Fruit fly (Drosophila melanogaster) whole organism, embryonic: ENCODE data around the gene CG34313.

ENCODE experiments used
- Bteb2 ChIP-seq: fragments of 200-800 bp; sonication (Bioruptor generic); optimal IDR thresholded peaks from 2 replicates; lab custom pipeline; 2016; ENCODE audit warnings: missing biosample characterization, missing genetic modification characterization
- CG11504 ChIP-seq: fragments of 200-800 bp; sonication (Bioruptor generic); optimal IDR thresholded peaks from 3 replicates; lab custom pipeline; 2019; ENCODE audit warnings: missing biosample characterization, mild to moderate bottlenecking, missing genetic modification characterization, moderate library complexity
- CG12942 ChIP-seq: fragments of 200-800 bp; sonication (Bioruptor generic); optimal IDR thresholded peaks from 3 replicates; lab custom pipeline; 2016; ENCODE audit warnings: missing biosample characterization, missing genetic modification characterization
- CG15696 ChIP-seq: fragments of 200-800 bp; sonication (Bioruptor generic); optimal IDR thresholded peaks from 2 replicates; lab custom pipeline; 2019; ENCODE audit warnings: missing biosample characterization, mild to moderate bottlenecking, missing genetic modification characterization, moderate library complexity
- CG1647 ChIP-seq: fragments of 200-800 bp; sonication (Bioruptor generic); optimal IDR thresholded peaks from 3 replicates; lab custom pipeline; 2016; ENCODE audit warnings: missing biosample characterization, missing genetic modification characterization
- CG17829 ChIP-seq: fragments of 200-800 bp; optimal IDR thresholded peaks from 2 replicates; lab custom pipeline; 2019; ENCODE audit warnings: missing biosample characterization, mild to moderate bottlenecking, missing genetic modification characterization, moderate library complexity
- CG1792 ChIP-seq: fragments of 200-800 bp; sonication (Bioruptor generic); optimal IDR thresholded peaks from 2 replicates; lab custom pipeline; 2016; ENCODE audit warnings: missing biosample characterization, missing genetic modification characterization
- CG18262 ChIP-seq: fragments of 200-800 bp; optimal IDR thresholded peaks from 3 replicates; lab custom pipeline; 2019; ENCODE audit warnings: missing biosample characterization, mild to moderate bottlenecking, missing genetic modification characterization, moderate library complexity
- CG2116 ChIP-seq: fragments of 200-800 bp; sonication (Bioruptor generic); optimal IDR thresholded peaks from 3 replicates; lab custom pipeline; 2018; ENCODE audit warnings: missing biosample characterization, mild to moderate bottlenecking, missing genetic modification characterization
- CG4282 ChIP-seq: fragments of 200-800 bp; sonication (Bioruptor generic); optimal IDR thresholded peaks from 2 replicates; lab custom pipeline; 2016; ENCODE audit warnings: missing biosample characterization, missing genetic modification characterization
- CG6765 ChIP-seq: fragments of 200-800 bp; sonication (Bioruptor generic); optimal IDR thresholded peaks from 3 replicates; lab custom pipeline; 2017; ENCODE audit warnings: missing biosample characterization, mild to moderate bottlenecking, missing genetic modification characterization
- E2f2 ChIP-seq: fragments of 200-800 bp; sonication (Bioruptor generic); IDR thresholded peaks from 2 replicates; pipeline ENCODE4 v1.3.6; 2022; ENCODE audit warnings: missing biosample characterization, missing genetic modification characterization
- Hr39 ChIP-seq: fragments of >200 bp; optimal IDR thresholded peaks from 2 replicates; lab custom pipeline; 2017
- Nf-YC ChIP-seq: fragments of 200-800 bp; optimal IDR thresholded peaks from 3 replicates; lab custom pipeline; 2019; ENCODE audit warnings: missing biosample characterization, mild to moderate bottlenecking, missing genetic modification characterization, moderate library complexity
- Pdp1 ChIP-seq, 2 experiments: fragments of 200-800 bp; sonication (Bioruptor generic); optimal IDR thresholded peaks; 3 replicates each; lab custom pipeline; 2016; ENCODE audit warnings: missing biosample characterization in 2 of 2, missing genetic modification characterization in 2 of 2, mild to moderate bottlenecking in 1 of 2, moderate library complexity in 1 of 2
- Poxn ChIP-seq: fragments of 200-800 bp; sonication (Bioruptor generic); IDR thresholded peaks from 2 replicates; pipeline ENCODE4 v1.3.6; 2022; ENCODE audit warnings: missing biosample characterization, missing genetic modification characterization
- Tbp ChIP-seq: fragments of >200 bp; optimal IDR thresholded peaks from 2 replicates; lab custom pipeline; 2018; ENCODE audit warnings: missing biosample characterization, missing genetic modification characterization
- YL-1 ChIP-seq: fragments of 200-800 bp; sonication (Bioruptor generic); optimal IDR thresholded peaks from 3 replicates; lab custom pipeline; 2017; ENCODE audit warnings: missing biosample characterization, mild to moderate bottlenecking, missing genetic modification characterization
- al ChIP-seq: fragments of 200-800 bp; sonication (Bioruptor generic); IDR thresholded peaks from 2 replicates; pipeline ENCODE4 v1.3.6; 2022; ENCODE audit warnings: missing biosample characterization, missing genetic modification characterization
- az2 ChIP-seq: fragments of 200-800 bp; sonication (Bioruptor generic); optimal IDR thresholded peaks from 3 replicates; lab custom pipeline; 2016; ENCODE audit warnings: missing biosample characterization, missing genetic modification characterization
- bcd ChIP-seq: fragments of 200-800 bp; sonication (Bioruptor generic); optimal IDR thresholded peaks from 2 replicates; lab custom pipeline; 2017; ENCODE audit warnings: missing biosample characterization, mild to moderate bottlenecking, missing genetic modification characterization
- cas ChIP-seq: fragments of 200-800 bp; sonication (Bioruptor generic); IDR thresholded peaks from 2 replicates; pipeline ENCODE4 v1.3.6; 2022; ENCODE audit warnings: missing biosample characterization, missing genetic modification characterization
- caup ChIP-seq: fragments of 200-800 bp; sonication (Bioruptor generic); optimal IDR thresholded peaks from 3 replicates; lab custom pipeline; 2017; ENCODE audit warnings: missing biosample characterization, mild to moderate bottlenecking, missing genetic modification characterization, moderate library complexity; ENCODE audit not compliant: severe bottlenecking
- cg ChIP-seq: fragments of 200-800 bp; sonication (Bioruptor generic); optimal IDR thresholded peaks from 3 replicates; lab custom pipeline; 2019; ENCODE audit warnings: missing biosample characterization, mild to moderate bottlenecking, missing genetic modification characterization, moderate library complexity
- chinmo ChIP-seq: fragments of 200-800 bp; sonication (Bioruptor generic); IDR thresholded peaks from 4 replicates; pipeline ENCODE4 v1.3.6; 2022; ENCODE audit warnings: missing biosample characterization, missing genetic modification characterization; ENCODE audit not compliant: partially characterized antibody
- crc ChIP-seq: fragments of 200-800 bp; sonication (Bioruptor generic); optimal IDR thresholded peaks from 2 replicates; lab custom pipeline; 2016; ENCODE audit warnings: missing biosample characterization, missing genetic modification characterization
- da ChIP-seq: fragments of 200-800 bp; sonication (Bioruptor generic); optimal IDR thresholded peaks from 2 replicates; lab custom pipeline; 2016; ENCODE audit warnings: missing biosample characterization, missing genetic modification characterization
- dpn ChIP-seq, 2 experiments: fragments of 200-800 bp; sonication (Bioruptor generic); optimal IDR thresholded peaks; 3 replicates each; lab custom pipeline; 2016; ENCODE audit warnings: missing biosample characterization in 2 of 2, missing genetic modification characterization in 2 of 2
- ems ChIP-seq: fragments of 200-800 bp; sonication (Bioruptor generic); optimal IDR thresholded peaks from 3 replicates; lab custom pipeline; 2016; ENCODE audit warnings: missing biosample characterization, missing genetic modification characterization
- gem ChIP-seq: fragments of 200-800 bp; sonication (Bioruptor generic); optimal IDR thresholded peaks from 2 replicates; lab custom pipeline; 2019; ENCODE audit warnings: missing biosample characterization, mild to moderate bottlenecking, missing genetic modification characterization, moderate library complexity
- her ChIP-seq: fragments of 200-800 bp; sonication (Bioruptor generic); optimal IDR thresholded peaks from 2 replicates; lab custom pipeline; 2016; ENCODE audit warnings: missing biosample characterization, missing genetic modification characterization
- jumu ChIP-seq: fragments of 200-800 bp; sonication (Bioruptor generic); optimal IDR thresholded peaks from 3 replicates; lab custom pipeline; 2016; ENCODE audit warnings: missing biosample characterization, missing genetic modification characterization
- ken ChIP-seq: fragments of 200-800 bp; sonication (Bioruptor generic); IDR thresholded peaks from 3 replicates; pipeline ENCODE4 v1.3.6; 2022; ENCODE audit warnings: missing biosample characterization, missing genetic modification characterization
- repo ChIP-seq: fragments of 200-800 bp; sonication (Bioruptor generic); optimal IDR thresholded peaks from 2 replicates; lab custom pipeline; 2016; ENCODE audit warnings: missing biosample characterization, missing genetic modification characterization
- scrt ChIP-seq: fragments of 200-800 bp; sonication (Bioruptor generic); optimal IDR thresholded peaks from 2 replicates; lab custom pipeline; 2018; ENCODE audit warnings: missing biosample characterization, mild to moderate bottlenecking, missing genetic modification characterization, moderate library complexity
- sob ChIP-seq: fragments of 200-800 bp; sonication (Bioruptor generic); IDR thresholded peaks from 2 replicates; pipeline ENCODE4 v1.3.6; 2022; ENCODE audit warnings: missing biosample characterization, missing genetic modification characterization
- sug ChIP-seq: fragments of 200-800 bp; optimal IDR thresholded peaks from 2 replicates; lab custom pipeline; 2019; ENCODE audit warnings: missing biosample characterization, mild to moderate bottlenecking, missing genetic modification characterization, moderate library complexity
- tll ChIP-seq, 2 experiments: fragments of 200-800 bp in 1 of 2; fragments of >200 bp in 1 of 2; sonication (Bioruptor generic) in 1 of 2; optimal IDR thresholded peaks; 2 replicates each; lab custom pipeline; 2017 to 2019; ENCODE audit warnings: missing biosample characterization in 2 of 2, missing genetic modification characterization in 2 of 2, mild to moderate bottlenecking in 1 of 2, moderate library complexity in 1 of 2
- tna ChIP-seq: fragments of 200-800 bp; sonication (Bioruptor generic); IDR thresholded peaks from 2 replicates; pipeline ENCODE4 v1.3.6; 2022; ENCODE audit warnings: missing biosample characterization, missing genetic modification characterization; ENCODE audit not compliant: partially characterized antibody
- trh ChIP-seq: fragments of 200-800 bp; sonication (Bioruptor generic); optimal IDR thresholded peaks from 2 replicates; lab custom pipeline; 2016; ENCODE audit warnings: missing biosample characterization, missing genetic modification characterization
- zfh1 ChIP-seq: fragments of 200-800 bp; sonication (Bioruptor generic); IDR thresholded peaks from 3 replicates; pipeline ENCODE4 v1.3.6; 2022; ENCODE audit warnings: missing biosample characterization, missing genetic modification characterization

CG34313 gene

DNA sequence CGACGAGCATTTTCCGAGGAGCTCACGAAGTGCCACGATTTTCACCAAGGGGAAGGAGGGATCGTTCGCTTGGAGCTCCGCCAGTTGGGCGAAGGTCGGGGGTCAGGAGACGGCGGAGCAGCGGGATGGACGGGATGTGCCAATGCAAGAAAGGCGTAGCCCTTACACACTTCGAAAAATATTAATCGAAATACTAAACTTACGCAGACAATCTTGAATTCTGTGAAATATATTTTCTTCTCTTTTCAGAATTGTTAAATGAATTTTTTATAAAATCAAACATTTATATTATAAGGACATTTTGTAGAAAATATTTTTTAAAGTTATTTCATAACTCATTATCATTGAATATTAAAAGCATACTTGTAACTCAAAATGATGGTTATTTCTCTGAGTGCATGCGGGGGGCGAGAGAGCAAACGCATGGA, 10.4 kb upstream of the CG34313 start (continued):
- TF ChIP-seq jumu (GFP tag; lab: Kevin White, UChicago) (no peak), CG17829 (tag; lab: Kevin White, UChicago) (peak; percentile 56), zfh1 (GFP tag; lab: Robert Waterston, UW) (no peak), CG18262 (tag; lab: Kevin White, UChicago) (peak; percentile 61), al (GFP tag; lab: Robert Waterston, UW) (no peak), sob (GFP tag; lab: Robert Waterston, UW) (no peak), repo (no peak), bcd (GFP tag; lab: Kevin White, UChicago) (peak; percentile 61), scrt (no peak), sug (tag; lab: Kevin White, UChicago) (no peak), cas (GFP tag; lab: Robert Waterston, UW) (no peak), CG2116 (GFP tag; lab: Kevin White, UChicago) (no peak), crc (GFP tag; lab: Kevin White, UChicago) (no peak), Tbp (no peak), ems (no peak), tll (GFP tag; optimal IDR thresholded peaks at IDR 0.05; lab: Kevin White, UChicago) (no peak), E2f2 (GFP tag; lab: Robert Waterston, UW) (peak; percentile 29; the same call in 1 of the 2 replicates), CG12942 (GFP tag; lab: Kevin White, UChicago) (no peak), YL-1 (GFP tag; lab: Kevin White, UChicago) (no peak), CG15696 (no peak), CG6765 (GFP tag; lab: Kevin White, UChicago) (no peak), her (GFP tag; lab: Kevin White, UChicago) (no peak), az2 (GFP tag; lab: Kevin White, UChicago) (no peak), CG11504 (tag; lab: Kevin White, UChicago) (peak; percentile 74), tna (GFP tag; lab: Robert Waterston, UW) (no peak), Hr39 (lab: Kevin White, UChicago) (no peak), dpn (GFP tag; optimal IDR thresholded peaks at IDR 0.05; lab: Kevin White, UChicago) (peak in 1 of 2 experiments; percentile 23), Bteb2 (GFP tag; lab: Kevin White, UChicago) (no peak), gem (tag; lab: Kevin White, UChicago) (peak; percentile 76), CG4282 (GFP tag; lab: Kevin White, UChicago) (no peak), Poxn (no peak), ken (GFP tag; lab: Robert Waterston, UW) (no peak), da (GFP tag; lab: Kevin White, UChicago) (no peak), CG1647 (GFP tag; lab: Kevin White, UChicago) (no peak)

dm6 chr2L:16874924-16875323, 4.4 kb upstream of the CG34313 start:
- TF ChIP-seq cg (GFP tag; lab: Kevin White, UChicago) (peak; percentile 47), CG1792 (GFP tag; lab: Kevin White, UChicago) (no peak), E2f2 (GFP tag; lab: Robert Waterston, UW) (no peak), Pdp1 (GFP tag; optimal IDR thresholded peaks at IDR 0.05; lab: Kevin White, UChicago) (peak in 1 of 2 experiments; percentile 41), chinmo (GFP tag; lab: Robert Waterston, UW) (peak; percentile 74; the same call in 1 of the 4 replicates), Nf-YC (tag; lab: Kevin White, UChicago) (no peak), repo (no peak), caup (GFP tag; lab: Kevin White, UChicago) (no peak), trh (no peak)
